Worm (Caenorhabditis elegans): ENCODE results near the gene srx-73.

- TF ChIP-seq flt-1 (GFP tag; IDR thresholded peaks at IDR 0.05) (no peak), ref-1 (GFP tag; conservative IDR thresholded peaks at IDR 0.05) (no peak), ztf-29 (GFP tag; IDR thresholded peaks at IDR 0.05) (no peak), T22C8.4 (GFP tag; IDR thresholded peaks at IDR 0.05) (no peak), med-1 (GFP tag; optimal IDR thresholded peaks at IDR 0.05; ENCODE audit: insufficient read depth) (no peak)
Measured at ce11 chrV:4689234-4689633, 23.7 kb upstream of the srx-73 start, which contains the start of gene K03B4.1.
